Fruit fly (Drosophila melanogaster): Measurements from ENCODE around the gene Rab27.

Gene Rab27

dm6 chrX:1454837-1455236, 21.9 kb downstream of the Rab27 start (continued):
- TF ChIP-seq dysf (GFP tag; IDR thresholded peaks at IDR 0.05), result no peak
- TF ChIP-seq Dll (GFP tag; IDR thresholded peaks at IDR 0.05; ENCODE audit: partially characterized antibody), result peak; percentile 53; the same call in 1 of the 4 replicates
- peak; percentile 38 for TF ChIP-seq BEAF-32 (GFP tag; optimal IDR thresholded peaks at IDR 0.05)
- 0 out of 3 replicates have a peak, but pooled peaks have one; percentile 19 for TF ChIP-seq row (GFP tag; IDR thresholded peaks at IDR 0.05)
- TF ChIP-seq PHDP (tag; optimal IDR thresholded peaks at IDR 0.05), result no peak
- no peak for TF ChIP-seq CG33557 (GFP tag; optimal IDR thresholded peaks at IDR 0.05)
- TF ChIP-seq CG31441 (GFP tag; IDR thresholded peaks at IDR 0.05), result no peak
- TF ChIP-seq CG17385 (GFP tag; optimal IDR thresholded peaks at IDR 0.05), result no peak
- TF ChIP-seq ranshi (GFP tag; IDR thresholded peaks at IDR 0.05), result no peak

dm6 chrX:1452130-1452529, 24.6 kb downstream of the Rab27 start, which contains the start of gene Gr2a:
Gene Gr2a (plus strand): TSS chrX:1452430.
- TF ChIP-seq CG7271 (tag; optimal IDR thresholded peaks at IDR 0.05) (no peak), NK7.1 (GFP tag; optimal IDR thresholded peaks at IDR 0.05) (no peak), CG10543 (GFP tag; optimal IDR thresholded peaks at IDR 0.05) (no peak), CG6254 (GFP tag; optimal IDR thresholded peaks at IDR 0.05) (no peak), CG13424 (tag; optimal IDR thresholded peaks at IDR 0.05) (no peak), fd102C (GFP tag; optimal IDR thresholded peaks at IDR 0.05) (no peak), CG15696 (tag; optimal IDR thresholded peaks at IDR 0.05) (no peak), knrl (GFP tag; IDR thresholded peaks at IDR 0.05; ENCODE audit: partially characterized antibody) (no peak), H2.0 (GFP tag; IDR thresholded peaks at IDR 0.05) (no peak), CG6854 (GFP tag; optimal IDR thresholded peaks at IDR 0.05) (no peak), tll (GFP tag; optimal IDR thresholded peaks at IDR 0.05) (no peak), CG2120 (GFP tag; optimal IDR thresholded peaks at IDR 0.05) (no peak)

Data from whole organism, embryonic.